Fruit fly (Drosophila melanogaster) whole organism, embryonic: ENCODE measurements around the gene trk.
A peak's percentile ranks its signal among the peaks of the same experiment; 100 is the strongest.

Experiments
- CG10147 ChIP-seq: fragments of 200-800 bp; sonication (Bioruptor generic); optimal IDR thresholded peaks from 2 replicates; lab custom pipeline; 2019; ENCODE audit warnings: missing biosample characterization, mild to moderate bottlenecking, missing genetic modification characterization, moderate library complexity
- CG10431 ChIP-seq: fragments of 200-800 bp; sonication (Bioruptor generic); optimal IDR thresholded peaks from 3 replicates; lab custom pipeline; 2018; ENCODE audit warnings: missing biosample characterization, mild to moderate bottlenecking, missing genetic modification characterization
- CG10462 ChIP-seq: fragments of 200-800 bp; sonication (Bioruptor generic); optimal IDR thresholded peaks from 2 replicates; lab custom pipeline; 2016; ENCODE audit warnings: missing biosample characterization, missing genetic modification characterization
- CG10565 ChIP-seq: fragments of 200-800 bp; sonication (Bioruptor generic); optimal IDR thresholded peaks from 3 replicates; lab custom pipeline; 2016; ENCODE audit warnings: missing biosample characterization, mild to moderate bottlenecking, missing genetic modification characterization
- CG11695 ChIP-seq: fragments of 200-800 bp; sonication (Bioruptor generic); IDR thresholded peaks from 3 replicates; pipeline ENCODE4 v1.3.6; 2022; ENCODE audit warnings: missing biosample characterization, missing genetic modification characterization
- CG11696 ChIP-seq: fragments of 200-800 bp; sonication (Bioruptor generic); IDR thresholded peaks from 2 replicates; pipeline ENCODE4 v1.3.6; 2022; ENCODE audit warnings: missing biosample characterization, missing genetic modification characterization
- CG14014 ChIP-seq: fragments of 200-800 bp; sonication (Bioruptor generic); IDR thresholded peaks from 2 replicates; pipeline ENCODE4 v1.3.6; 2022; ENCODE audit warnings: missing biosample characterization, missing genetic modification characterization
- CG14710 ChIP-seq: fragments of 200-800 bp; sonication (Bioruptor generic); optimal IDR thresholded peaks from 3 replicates; lab custom pipeline; 2019; ENCODE audit warnings: missing biosample characterization, mild to moderate bottlenecking, missing genetic modification characterization, moderate library complexity
- CG14860 ChIP-seq: fragments of 200-800 bp; sonication (Bioruptor generic); IDR thresholded peaks from 3 replicates; pipeline ENCODE4 v1.3.6; 2022; ENCODE audit warnings: missing biosample characterization, missing genetic modification characterization; ENCODE audit not compliant: partially characterized antibody
- CG14965 ChIP-seq: fragments of 200-800 bp; sonication (Bioruptor generic); optimal IDR thresholded peaks from 2 replicates; lab custom pipeline; 2016; ENCODE audit warnings: missing biosample characterization, missing genetic modification characterization, borderline replicate concordance
- CG1529 ChIP-seq: fragments of 200-800 bp; sonication (Bioruptor generic); optimal IDR thresholded peaks from 3 replicates; lab custom pipeline; 2018; ENCODE audit warnings: missing biosample characterization, missing genetic modification characterization
- CG2202 ChIP-seq: fragments of 200-800 bp; sonication (Bioruptor generic); optimal IDR thresholded peaks from 2 replicates; lab custom pipeline; 2018; ENCODE audit warnings: missing biosample characterization, mild to moderate bottlenecking, missing genetic modification characterization
- CG3281 ChIP-seq: fragments of 200-800 bp; sonication (Bioruptor generic); optimal IDR thresholded peaks from 3 replicates; lab custom pipeline; 2017; ENCODE audit warnings: missing biosample characterization, mild to moderate bottlenecking, missing genetic modification characterization
- CG33557 ChIP-seq: fragments of 200-800 bp; sonication (Bioruptor generic); optimal IDR thresholded peaks from 2 replicates; lab custom pipeline; 2019; ENCODE audit warnings: missing biosample characterization, mild to moderate bottlenecking, missing genetic modification characterization, moderate library complexity
- CG34376 ChIP-seq: fragments of 200-800 bp; sonication (Bioruptor generic); optimal IDR thresholded peaks from 2 replicates; lab custom pipeline; 2018; ENCODE audit warnings: missing biosample characterization, mild to moderate bottlenecking, missing genetic modification characterization
- CG4360 ChIP-seq: fragments of 200-800 bp; sonication (Bioruptor generic); IDR thresholded peaks from 2 replicates; pipeline ENCODE4 v1.3.6; 2022; ENCODE audit warnings: missing biosample characterization, missing genetic modification characterization
- CG6272 ChIP-seq: fragments of 200-800 bp; sonication (Bioruptor generic); IDR thresholded peaks from 2 replicates; pipeline ENCODE4 v1.3.6; 2022; ENCODE audit warnings: missing biosample characterization, missing genetic modification characterization
- CG6854 ChIP-seq: fragments of 200-800 bp; sonication (Bioruptor generic); optimal IDR thresholded peaks from 3 replicates; lab custom pipeline; 2017; ENCODE audit warnings: missing biosample characterization, mild to moderate bottlenecking, missing genetic modification characterization
- CG7928 ChIP-seq: fragments of 200-800 bp; sonication (Bioruptor generic); optimal IDR thresholded peaks from 2 replicates; lab custom pipeline; 2017; ENCODE audit warnings: missing biosample characterization, mild to moderate bottlenecking, missing genetic modification characterization
- CG8281 ChIP-seq: fragments of 200-800 bp; sonication (Bioruptor generic); optimal IDR thresholded peaks from 2 replicates; lab custom pipeline; 2018; ENCODE audit warnings: missing biosample characterization, mild to moderate bottlenecking, missing genetic modification characterization, moderate library complexity
- CG8290 ChIP-seq, 3 experiments: fragments of 200-800 bp; sonication (Bioruptor generic); optimal IDR thresholded peaks; 2 replicates each; lab custom pipeline; 2016 to 2019; ENCODE audit warnings: missing biosample characterization in 3 of 3, missing genetic modification characterization in 3 of 3, mild to moderate bottlenecking in 2 of 3, moderate library complexity in 1 of 3
- CG8388 ChIP-seq: fragments of 200-800 bp; sonication (Bioruptor generic); optimal IDR thresholded peaks from 2 replicates; lab custom pipeline; 2019; ENCODE audit warnings: missing biosample characterization, mild to moderate bottlenecking, missing genetic modification characterization, moderate library complexity
- CG8478 ChIP-seq: fragments of >200 bp; optimal IDR thresholded peaks from 2 replicates; lab custom pipeline; 2018
- CG8924 ChIP-seq: fragments of 200-800 bp; optimal IDR thresholded peaks from 3 replicates; lab custom pipeline; 2019; ENCODE audit warnings: missing biosample characterization, mild to moderate bottlenecking, missing genetic modification characterization, moderate library complexity
- CG9609 ChIP-seq: fragments of 200-800 bp; sonication (Bioruptor generic); optimal IDR thresholded peaks from 3 replicates; lab custom pipeline; 2016; ENCODE audit warnings: missing biosample characterization, missing genetic modification characterization
- CG9817 ChIP-seq: fragments of 200-800 bp; sonication (Bioruptor generic); optimal IDR thresholded peaks from 2 replicates; lab custom pipeline; 2018; ENCODE audit warnings: missing biosample characterization, mild to moderate bottlenecking, missing genetic modification characterization, moderate library complexity
- Deaf1 ChIP-seq: fragments of 200-800 bp; optimal IDR thresholded peaks from 3 replicates; lab custom pipeline; 2019; ENCODE audit warnings: missing biosample characterization, mild to moderate bottlenecking, missing genetic modification characterization, moderate library complexity
- Dll ChIP-seq: fragments of 200-800 bp; sonication (Bioruptor generic); IDR thresholded peaks from 4 replicates; pipeline ENCODE4 v1.3.6; 2022; ENCODE audit warnings: missing biosample characterization, missing genetic modification characterization; ENCODE audit not compliant: partially characterized antibody
- Doc3 ChIP-seq: fragments of 200-800 bp; sonication (Bioruptor generic); IDR thresholded peaks from 3 replicates; pipeline ENCODE4 v1.3.6; 2022; ENCODE audit warnings: missing biosample characterization, missing genetic modification characterization; ENCODE audit not compliant: partially characterized antibody
- Ets97D ChIP-seq: fragments of 200-800 bp; sonication (Bioruptor generic); optimal IDR thresholded peaks from 3 replicates; lab custom pipeline; 2016; ENCODE audit warnings: missing biosample characterization, missing genetic modification characterization
- HLHmδ ChIP-seq: fragments of 200-800 bp; sonication (Bioruptor generic); optimal IDR thresholded peaks from 2 replicates; lab custom pipeline; 2018; ENCODE audit warnings: missing biosample characterization, mild to moderate bottlenecking, missing genetic modification characterization, moderate library complexity
- Hand ChIP-seq: fragments of 200-800 bp; sonication (Bioruptor generic); optimal IDR thresholded peaks from 2 replicates; lab custom pipeline; 2017; ENCODE audit warnings: mild to moderate bottlenecking, missing biosample characterization, missing genetic modification reagents, missing genetic modification characterization
- Hr3 ChIP-seq: fragments of 200-800 bp; sonication (Bioruptor generic); optimal IDR thresholded peaks from 3 replicates; lab custom pipeline; 2016; ENCODE audit warnings: missing biosample characterization, missing genetic modification characterization
- Kr ChIP-seq: fragments of 200-800 bp; sonication (Bioruptor generic); optimal IDR thresholded peaks from 2 replicates; lab custom pipeline; 2017; ENCODE audit warnings: missing biosample characterization, mild to moderate bottlenecking, missing genetic modification characterization
- Mad ChIP-seq: fragments of 200-800 bp; sonication (Bioruptor generic); optimal IDR thresholded peaks from 2 replicates; lab custom pipeline; 2016; ENCODE audit warnings: missing biosample characterization, missing genetic modification characterization
- Six4 ChIP-seq: fragments of 200-800 bp; sonication (Bioruptor generic); optimal IDR thresholded peaks from 2 replicates; lab custom pipeline; 2016; ENCODE audit warnings: missing biosample characterization, missing genetic modification characterization
- ara ChIP-seq: fragments of 200-800 bp; sonication (Bioruptor generic); IDR thresholded peaks from 2 replicates; pipeline ENCODE4 v1.3.6; 2022; ENCODE audit warnings: missing biosample characterization, missing genetic modification characterization
- bab2 ChIP-seq: fragments of 200-800 bp; sonication (Bioruptor generic); optimal IDR thresholded peaks from 2 replicates; lab custom pipeline; 2016; ENCODE audit warnings: missing biosample characterization, missing genetic modification characterization
- chn ChIP-seq: fragments of 200-800 bp; sonication (Bioruptor generic); optimal IDR thresholded peaks from 2 replicates; lab custom pipeline; 2016; ENCODE audit warnings: missing biosample characterization, missing genetic modification characterization
- corto ChIP-seq: fragments of 200-800 bp; sonication (Bioruptor generic); optimal IDR thresholded peaks from 2 replicates; lab custom pipeline; 2016; ENCODE audit warnings: missing biosample characterization, mild to moderate bottlenecking, missing genetic modification characterization, moderate library complexity
- dmrt11E ChIP-seq: fragments of 200-800 bp; sonication (Bioruptor generic); optimal IDR thresholded peaks from 3 replicates; lab custom pipeline; 2018; ENCODE audit warnings: missing biosample characterization, mild to moderate bottlenecking, missing genetic modification characterization, moderate library complexity
- dpn ChIP-seq, 2 experiments: fragments of 200-800 bp; sonication (Bioruptor generic); optimal IDR thresholded peaks; 3 replicates each; lab custom pipeline; 2016; ENCODE audit warnings: missing biosample characterization in 2 of 2, missing genetic modification characterization in 2 of 2
- gro ChIP-seq: fragments of 200-800 bp; sonication (Bioruptor generic); optimal IDR thresholded peaks from 2 replicates; lab custom pipeline; 2016; ENCODE audit warnings: missing biosample characterization, missing genetic modification characterization
- h ChIP-seq: fragments of >200 bp; optimal IDR thresholded peaks from 2 replicates; lab custom pipeline; 2017
- lilli ChIP-seq: fragments of 200-800 bp; sonication (Bioruptor generic); optimal IDR thresholded peaks from 3 replicates; lab custom pipeline; 2016; ENCODE audit warnings: missing biosample characterization, missing genetic modification characterization
- odd ChIP-seq: fragments of 200-800 bp; sonication (Bioruptor generic); optimal IDR thresholded peaks from 2 replicates; lab custom pipeline; 2017; ENCODE audit warnings: missing biosample characterization, mild to moderate bottlenecking, missing genetic modification characterization
- salm ChIP-seq: fragments of 200-800 bp; sonication (Bioruptor generic); optimal IDR thresholded peaks from 2 replicates; lab custom pipeline; 2018; ENCODE audit warnings: missing biosample characterization, mild to moderate bottlenecking, missing genetic modification characterization
- slp2 ChIP-seq: fragments of 200-800 bp; sonication (Bioruptor generic); optimal IDR thresholded peaks from 2 replicates; lab custom pipeline; 2016; ENCODE audit warnings: missing biosample characterization, missing genetic modification characterization
- sr ChIP-seq: fragments of 200-800 bp; sonication (Bioruptor generic); IDR thresholded peaks from 3 replicates; pipeline ENCODE4 v1.3.6; 2022; ENCODE audit warnings: missing biosample characterization, missing genetic modification characterization
- twi ChIP-seq: fragments of 200-800 bp; optimal IDR thresholded peaks from 2 replicates; lab custom pipeline; 2019; ENCODE audit warnings: missing biosample characterization, mild to moderate bottlenecking, missing genetic modification characterization, moderate library complexity
- zfh1 ChIP-seq: fragments of 200-800 bp; sonication (Bioruptor generic); IDR thresholded peaks from 3 replicates; pipeline ENCODE4 v1.3.6; 2022; ENCODE audit warnings: missing biosample characterization, missing genetic modification characterization

trk gene

DNA sequence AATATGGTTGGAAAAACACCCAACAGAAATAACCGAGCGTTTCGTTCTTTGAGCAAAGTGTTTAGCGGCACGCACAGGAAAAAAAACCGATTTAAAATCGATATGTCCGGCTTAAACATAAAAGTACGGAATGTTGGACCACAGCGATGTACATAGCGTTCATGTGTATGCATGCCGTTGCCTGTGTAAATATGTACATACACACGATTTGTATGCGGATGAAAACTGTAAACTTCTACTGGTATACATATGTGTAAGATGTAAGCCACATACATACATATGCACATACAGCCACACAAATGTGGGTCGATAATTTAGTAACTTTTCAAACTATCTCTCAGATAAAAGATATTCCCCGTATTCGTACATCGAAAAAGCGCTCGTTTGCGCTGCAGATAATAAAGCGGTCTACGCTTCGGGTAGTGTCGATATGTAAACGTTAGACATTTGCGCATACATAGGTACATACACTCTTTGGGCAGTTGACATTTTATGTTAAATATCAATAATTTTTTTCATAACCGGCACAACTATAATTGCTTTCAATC lies 22.4 kb downstream of the trk start (continued):
- TF ChIP-seq odd (GFP tag; lab: Kevin White, UChicago), result peak; percentile 11
- TF ChIP-seq CG8924, result peak; percentile 33
- TF ChIP-seq CG10565, result no peak
- TF ChIP-seq CG8281, result no peak
- TF ChIP-seq Dll, result 0 out of 4 replicates have a peak, but pooled peaks have one; percentile 24
- no peak for TF ChIP-seq CG9609 (GFP tag; lab: Kevin White, UChicago)
- no peak for TF ChIP-seq CG14860 (GFP tag; lab: Robert Waterston, UW)
- no peak for TF ChIP-seq CG8388 (GFP tag; lab: Kevin White, UChicago)
- no peak for TF ChIP-seq chn (GFP tag; lab: Kevin White, UChicago)
- TF ChIP-seq ara (GFP tag; lab: Robert Waterston, UW), result no peak
- TF ChIP-seq CG33557 (GFP tag; lab: Kevin White, UChicago), result peak; percentile 87
- no peak for TF ChIP-seq Ets97D (GFP tag; lab: Kevin White, UChicago)
- no peak for TF ChIP-seq lilli (GFP tag; lab: Kevin White, UChicago)
- peak; percentile 40 for TF ChIP-seq CG1529 (GFP tag; lab: Kevin White, UChicago)
- no peak for TF ChIP-seq CG8478 (lab: Kevin White, UChicago)
- no peak for TF ChIP-seq HLHmδ (GFP tag; lab: Kevin White, UChicago)
- TF ChIP-seq Hr3 (GFP tag; lab: Kevin White, UChicago), result no peak
- TF ChIP-seq Six4 (GFP tag; lab: Kevin White, UChicago), result no peak
- TF ChIP-seq Hand (GFP tag; lab: Kevin White, UChicago), result no peak
- no peak for TF ChIP-seq CG10462
- peak; percentile 20 for TF ChIP-seq corto (GFP tag; lab: Kevin White, UChicago)
- TF ChIP-seq bab2 (GFP tag; lab: Kevin White, UChicago), result peak; percentile 17
- TF ChIP-seq twi (tag; lab: Kevin White, UChicago), result peak; percentile 53
- TF ChIP-seq dpn (GFP tag; optimal IDR thresholded peaks at IDR 0.05; lab: Kevin White, UChicago), result no peak
- TF ChIP-seq CG6272 (GFP tag; lab: Robert Waterston, UW), result no peak
- no peak for TF ChIP-seq CG6854 (GFP tag; lab: Kevin White, UChicago)
- TF ChIP-seq Deaf1 (tag; lab: Kevin White, UChicago), result peak; percentile 81
- no peak for TF ChIP-seq CG10147 (GFP tag; lab: Kevin White, UChicago)
- peak; percentile 80 for TF ChIP-seq CG34376 (GFP tag; lab: Kevin White, UChicago)
- TF ChIP-seq zfh1 (GFP tag; lab: Robert Waterston, UW), result no peak
- no peak for TF ChIP-seq h (lab: Kevin White, UChicago)
- TF ChIP-seq Mad (GFP tag; lab: Kevin White, UChicago), result no peak
- TF ChIP-seq slp2 (GFP tag; lab: Kevin White, UChicago), result no peak
- TF ChIP-seq CG14710, result peak; percentile 50
- TF ChIP-seq sr, result no peak
- TF ChIP-seq CG11695 (GFP tag; lab: Robert Waterston, UW), result peak; percentile 55; the same call in 1 of the 3 replicates
- peak; percentile 30 for TF ChIP-seq CG2202 (tag; lab: Kevin White, UChicago)
- no peak for TF ChIP-seq CG9817 (tag; lab: Kevin White, UChicago)
- no peak for TF ChIP-seq CG14965
- TF ChIP-seq gro (GFP tag; lab: Kevin White, UChicago), result no peak
- TF ChIP-seq CG10431 (GFP tag; lab: Kevin White, UChicago), result peak; percentile 19
- TF ChIP-seq Kr (GFP tag; lab: Kevin White, UChicago), result peak; percentile 49
- peak; percentile 15 for TF ChIP-seq CG8290 (GFP tag; optimal IDR thresholded peaks at IDR 0.05; lab: Kevin White, UChicago)
- peak in 1 of 2 experiments; percentile 73 for TF ChIP-seq CG8290 (tag; optimal IDR thresholded peaks at IDR 0.05; lab: Kevin White, UChicago)
- TF ChIP-seq dmrt11E, result peak; percentile 39
- TF ChIP-seq CG3281, result peak; percentile 45
- TF ChIP-seq CG14014 (GFP tag; lab: Robert Waterston, UW), result peak; percentile 31; the same call in 1 of the 2 replicates
- TF ChIP-seq Doc3, result no peak
- TF ChIP-seq CG4360 (GFP tag; lab: Robert Waterston, UW), result no peak
- no peak for TF ChIP-seq salm (tag; lab: Kevin White, UChicago)
- TF ChIP-seq CG7928 (GFP tag; lab: Kevin White, UChicago), result no peak
- no peak for TF ChIP-seq CG11696 (GFP tag; lab: Robert Waterston, UW)
